Worm (Caenorhabditis elegans) whole organism, late embryonic: ENCODE results near the gene R107.9.

Experiments used
- ama-1 ChIP-seq: fragments of 150-350 bp; optimal IDR thresholded peaks from 2 replicates; lab custom pipeline; 2014
- ceh-19 ChIP-seq: fragments of 200-800 bp; sonication (Bioruptor generic); optimal IDR thresholded peaks from 2 replicates; lab custom pipeline; 2018; ENCODE audit warnings: mild to moderate bottlenecking, missing genetic modification characterization, missing compliant biosample characterization
- ceh-31 ChIP-seq: sonication (generic microtip); optimal IDR thresholded peaks from 2 replicates; lab custom pipeline; 2016; ENCODE audit warnings: missing genetic modification characterization, missing compliant biosample characterization
- dmd-4 ChIP-seq: sonication (generic microtip); optimal IDR thresholded peaks from 2 replicates; lab custom pipeline; 2016; ENCODE audit warnings: borderline replicate concordance, missing genetic modification characterization, missing compliant biosample characterization
- elt-2 ChIP-seq: sonication (generic microtip); optimal IDR thresholded peaks from 2 replicates; lab custom pipeline; 2016; ENCODE audit warnings: missing genetic modification reagents, missing genetic modification characterization, missing compliant biosample characterization
- hlh-8 ChIP-seq: sonication (generic microtip); optimal IDR thresholded peaks from 2 replicates; lab custom pipeline; 2016; ENCODE audit warnings: missing genotype, missing genetic modification characterization, missing compliant biosample characterization
- pag-3 ChIP-seq: sonication (generic microtip); optimal IDR thresholded peaks from 2 replicates; lab custom pipeline; 2016; ENCODE audit warnings: missing compliant biosample characterization, missing genetic modification characterization, borderline replicate concordance
- pat-9 ChIP-seq: fragments of 200-800 bp; sonication (Bioruptor generic); optimal IDR thresholded peaks from 2 replicates; lab custom pipeline; 2018; ENCODE audit warnings: mild to moderate bottlenecking, missing genetic modification characterization, moderate library complexity, missing compliant biosample characterization
- pha-2 ChIP-seq: sonication (generic microtip); optimal IDR thresholded peaks from 2 replicates; lab custom pipeline; 2017; ENCODE audit warnings: mild to moderate bottlenecking, missing genetic modification characterization, missing compliant biosample characterization
- rnt-1 ChIP-seq: sonication (generic microtip); optimal IDR thresholded peaks from 2 replicates; lab custom pipeline; 2016; ENCODE audit warnings: missing genetic modification characterization, missing compliant biosample characterization
- sox-4 ChIP-seq: sonication (generic microtip); optimal IDR thresholded peaks from 2 replicates; lab custom pipeline; 2017; ENCODE audit warnings: mild to moderate bottlenecking, missing genetic modification characterization, inconsistent platforms, missing compliant biosample characterization
- tbx-2 ChIP-seq: sonication (generic microtip); optimal IDR thresholded peaks from 2 replicates; lab custom pipeline; 2016; ENCODE audit warnings: missing genetic modification characterization, missing compliant biosample characterization

DNA sequence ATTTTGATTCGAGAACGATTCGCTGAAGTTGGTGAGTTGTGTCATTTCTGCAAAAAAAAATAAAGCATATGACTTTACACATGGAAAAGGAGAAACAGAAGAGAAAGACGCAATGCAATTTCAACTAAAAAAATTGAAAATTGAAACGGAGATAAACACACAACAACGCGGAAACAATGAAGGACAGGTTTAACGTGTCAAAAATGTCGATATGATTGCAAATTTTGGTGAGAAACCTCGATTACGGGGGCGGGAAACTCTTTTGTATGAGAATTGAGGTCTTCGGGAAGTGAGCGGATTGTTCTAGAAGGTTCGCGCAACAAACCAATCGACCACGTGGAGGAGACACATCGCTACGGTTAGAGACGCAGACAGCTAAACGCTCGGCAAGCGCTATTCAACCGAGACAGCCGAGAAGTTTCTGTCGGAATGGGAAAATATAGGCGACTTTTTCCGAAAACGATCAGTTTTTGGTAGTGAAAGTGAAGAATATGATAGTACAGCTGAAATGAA lies 16.0 kb downstream of the R107.9 start, which contains the start of gene R107.5:
- no peak for TF ChIP-seq dmd-4 (tag; lab: Kevin White, UChicago)
- TF ChIP-seq ama-1 (lab: Kevin White, UChicago), result no peak
- peak; percentile 90 for TF ChIP-seq tbx-2
- TF ChIP-seq ceh-19, result peak; percentile 65
- peak; percentile 28 for TF ChIP-seq pha-2 (tag; lab: Kevin White, UChicago)
- no peak for TF ChIP-seq hlh-8 (tag; lab: Kevin White, UChicago)
- no peak for TF ChIP-seq pat-9 (tag; lab: Kevin White, UChicago)
- TF ChIP-seq pag-3 (tag; lab: Kevin White, UChicago), result no peak
- peak; percentile 93 for TF ChIP-seq ceh-31 (tag; lab: Kevin White, UChicago)
- TF ChIP-seq sox-4, result no peak
- TF ChIP-seq elt-2 (tag; lab: Kevin White, UChicago), result peak; percentile 29
- peak; percentile 93 for TF ChIP-seq rnt-1
